Fruit fly (Drosophila melanogaster) S2 (cell line): ENCODE measurements around the gene CG15019.

ENCODE experiments used
- CG8478 ChIP-seq: fragments of >200 bp; optimal IDR thresholded peaks from 2 replicates; lab custom pipeline; 2018
- CTCF ChIP-seq, 2 experiments: fragments of >200 bp; optimal IDR thresholded peaks; 2 replicates each; lab custom pipeline; 2018

The CG15019 gene

dm6 chr3L:4405922-4406321 lies at the start of gene CG15019:
CG15019 (minus strand) TSS chr3L:4406059.
- no peak for TF ChIP-seq CTCF (optimal IDR thresholded peaks at IDR 0.05; lab: Kevin White, UChicago)
- no peak for TF ChIP-seq CG8478 (lab: Kevin White, UChicago)

- no peak for TF ChIP-seq CG8478 (lab: Kevin White, UChicago)
- TF ChIP-seq CTCF (optimal IDR thresholded peaks at IDR 0.05; lab: Kevin White, UChicago): no peak
These were observed 41.4 kb upstream of the CG15019 start for dm6 chr3L:4447229-4447628.

dm6 chr3L:4446273-4446672 lies 40.4 kb upstream of the CG15019 start, which contains the start of gene CG12607:
CG12607 (plus strand) TSS chr3L:4446573.
- no peak for TF ChIP-seq CTCF (optimal IDR thresholded peaks at IDR 0.05; lab: Kevin White, UChicago)
- no peak for TF ChIP-seq CG8478 (lab: Kevin White, UChicago)

dm6 chr3L:4445824-4446223 lies 40.0 kb upstream of the CG15019 start:
- TF ChIP-seq CG8478 (lab: Kevin White, UChicago) (no peak), CTCF (optimal IDR thresholded peaks at IDR 0.05; lab: Kevin White, UChicago) (no peak)

- TF ChIP-seq CTCF (optimal IDR thresholded peaks at IDR 0.05; lab: Kevin White, UChicago): no peak
- no peak for TF ChIP-seq CG8478 (lab: Kevin White, UChicago)
These were observed 36.3 kb upstream of the CG15019 start for dm6 chr3L:4442168-4442567.

- no peak for TF ChIP-seq CG8478 (lab: Kevin White, UChicago)
- no peak for TF ChIP-seq CTCF (optimal IDR thresholded peaks at IDR 0.05; lab: Kevin White, UChicago)
These were observed 34.3 kb upstream of the CG15019 start for dm6 chr3L:4440153-4440552.

- TF ChIP-seq CG8478 (lab: Kevin White, UChicago) (no peak), CTCF (optimal IDR thresholded peaks at IDR 0.05; lab: Kevin White, UChicago) (no peak)
These were observed 30.6 kb upstream of the CG15019 start, which contains the start of gene CG15021 for dm6 chr3L:4436421-4436820. CG15021 (plus strand) TSS chr3L:4436721.

- TF ChIP-seq CTCF (optimal IDR thresholded peaks at IDR 0.05; lab: Kevin White, UChicago) (no peak), CG8478 (lab: Kevin White, UChicago) (no peak)
These were observed 25.4 kb upstream of the CG15019 start for dm6 chr3L:4431111-4431730.

- TF ChIP-seq CTCF (optimal IDR thresholded peaks at IDR 0.05; lab: Kevin White, UChicago) (no peak), CG8478 (lab: Kevin White, UChicago) (no peak)
These were observed 24.5 kb upstream of the CG15019 start for dm6 chr3L:4430331-4430730.

dm6 chr3L:4428918-4429546 lies 23.2 kb upstream of the CG15019 start, which contains the start of gene nAChRbeta1:
nAChRbeta1 (plus strand) TSS chr3L:4429349.
- TF ChIP-seq CTCF (optimal IDR thresholded peaks at IDR 0.05; lab: Kevin White, UChicago): no peak
- TF ChIP-seq CG8478 (lab: Kevin White, UChicago): no peak

- TF ChIP-seq CG8478 (lab: Kevin White, UChicago) (no peak), CTCF (optimal IDR thresholded peaks at IDR 0.05; lab: Kevin White, UChicago) (no peak)
These were observed 20.7 kb upstream of the CG15019 start for dm6 chr3L:4426581-4426980.

dm6 chr3L:4421362-4421761 lies 15.5 kb upstream of the CG15019 start, which contains the start of gene CG15020:
CG15020 (plus strand) TSS chr3L:4421662.
- no peak for TF ChIP-seq CG8478 (lab: Kevin White, UChicago)
- no peak for TF ChIP-seq CTCF (optimal IDR thresholded peaks at IDR 0.05; lab: Kevin White, UChicago)

- TF ChIP-seq CG8478 (lab: Kevin White, UChicago) (no peak), CTCF (optimal IDR thresholded peaks at IDR 0.05; lab: Kevin White, UChicago) (no peak)
These were observed 11.7 kb upstream of the CG15019 start for dm6 chr3L:4417543-4417942.

dm6 chr3L:4417068-4417467 lies 11.2 kb upstream of the CG15019 start:
- TF ChIP-seq CTCF (optimal IDR thresholded peaks at IDR 0.05; lab: Kevin White, UChicago): no peak
- no peak for TF ChIP-seq CG8478 (lab: Kevin White, UChicago)
